Worm (Caenorhabditis elegans): Measurements from ENCODE around the gene mec-12.
A peak's percentile ranks its signal among the peaks of the same experiment; 100 is the strongest.

The mec-12 gene

ce11 chrIII:3127613-3128012 is 11.4 kb downstream of the mec-12 start:
- TF ChIP-seq blmp-1 (tag; optimal IDR thresholded peaks at IDR 0.05) (peak; percentile 24), lsy-2 (tag; optimal IDR thresholded peaks at IDR 0.05) (peak; percentile 13 to 47), mef-2 (tag; optimal IDR thresholded peaks at IDR 0.05) (no peak), ztf-4 (tag; optimal IDR thresholded peaks at IDR 0.05) (no peak), unc-62 (GFP tag; optimal IDR thresholded peaks at IDR 0.05) (no peak), rnt-1 (tag; optimal IDR thresholded peaks at IDR 0.05) (no peak), lin-13 (GFP tag; optimal IDR thresholded peaks at IDR 0.05) (peak; percentile 0), mdl-1 (tag; optimal IDR thresholded peaks at IDR 0.05) (peak in 1 of 2 experiments; percentile 14), tbx-2 (tag; optimal IDR thresholded peaks at IDR 0.05) (no peak), aha-1 (tag; optimal IDR thresholded peaks at IDR 0.05) (no peak), efl-1 (optimal IDR thresholded peaks at IDR 0.05) (peak in 1 of 2 experiments; percentile 46), efl-1 (GFP tag; optimal IDR thresholded peaks at IDR 0.05 in 1 of 2) (no peak), lin-14 (GFP tag; optimal IDR thresholded peaks at IDR 0.05) (peak; percentile 67), dsc-1 (tag; optimal IDR thresholded peaks at IDR 0.05) (no peak), nhr-85 (tag) (no peak), snu-23 (GFP tag; optimal IDR thresholded peaks at IDR 0.05) (peak; percentile 39), elt-3 (tag; optimal IDR thresholded peaks at IDR 0.05) (no peak), zag-1 (tag; optimal IDR thresholded peaks at IDR 0.05) (no peak), F16B12.6 (tag; optimal IDR thresholded peaks at IDR 0.05) (no peak), elt-2 (tag; optimal IDR thresholded peaks at IDR 0.05) (peak; percentile 16), lin-35 (GFP tag; optimal IDR thresholded peaks at IDR 0.05) (peak; percentile 27 to 28), egl-13 (tag; optimal IDR thresholded peaks at IDR 0.05) (no peak), tlp-1 (tag; optimal IDR thresholded peaks at IDR 0.05) (no peak), C16A3.4 (tag; optimal IDR thresholded peaks at IDR 0.05) (no peak), isw-1 (GFP tag; IDR thresholded peaks at IDR 0.05) (no peak), pax-3 (tag; optimal IDR thresholded peaks at IDR 0.05) (no peak), sox-4 (tag; optimal IDR thresholded peaks at IDR 0.05) (no peak), zip-4 (GFP tag; optimal IDR thresholded peaks at IDR 0.05) (no peak), pqm-1 (tag; optimal IDR thresholded peaks at IDR 0.05) (no peak)

ce11 chrIII:3127074-3127596 is 11.9 kb downstream of the mec-12 start, which contains the start of gene nipa-1:
Gene nipa-1 (minus strand): TSS chrIII:3127124.
- TF ChIP-seq ces-1 (GFP tag; optimal IDR thresholded peaks at IDR 0.05): no peak
- TF ChIP-seq mab-9 (GFP tag; IDR thresholded peaks at IDR 0.05): no peak
- TF ChIP-seq tlp-1 (tag; optimal IDR thresholded peaks at IDR 0.05): no peak
- TF ChIP-seq rnt-1 (tag; optimal IDR thresholded peaks at IDR 0.05): no peak
- no peak for TF ChIP-seq hlh-4 (tag; optimal IDR thresholded peaks at IDR 0.05)
- no peak for TF ChIP-seq blmp-1 (tag; optimal IDR thresholded peaks at IDR 0.05)
- no peak for TF ChIP-seq egl-13 (tag; optimal IDR thresholded peaks at IDR 0.05)
- no peak for TF ChIP-seq swsn-7 (tag; optimal IDR thresholded peaks at IDR 0.05)
- no peak for TF ChIP-seq C04F5.9 (tag; optimal IDR thresholded peaks at IDR 0.05)
- TF ChIP-seq efl-3 (GFP tag; optimal IDR thresholded peaks at IDR 0.05): no peak
- TF ChIP-seq sptf-1 (tag; optimal IDR thresholded peaks at IDR 0.05): no peak
- no peak for TF ChIP-seq efl-1 (optimal IDR thresholded peaks at IDR 0.05)
- TF ChIP-seq efl-1 (GFP tag; optimal IDR thresholded peaks at IDR 0.05 in 1 of 2): no peak
- no peak for TF ChIP-seq nhr-19 (GFP tag; conservative IDR thresholded peaks at IDR 0.05)
- no peak for TF ChIP-seq tbx-2 (tag; optimal IDR thresholded peaks at IDR 0.05)
- no peak for TF ChIP-seq ztf-4 (tag; optimal IDR thresholded peaks at IDR 0.05)
- no peak for TF ChIP-seq pax-3 (tag; optimal IDR thresholded peaks at IDR 0.05)
- TF ChIP-seq mef-2 (tag; optimal IDR thresholded peaks at IDR 0.05): no peak
- TF ChIP-seq zag-1 (tag; optimal IDR thresholded peaks at IDR 0.05): no peak
- TF ChIP-seq sup-37 (GFP tag; optimal IDR thresholded peaks at IDR 0.05): no peak
- TF ChIP-seq unc-62 (GFP tag; optimal IDR thresholded peaks at IDR 0.05): no peak

- TF ChIP-seq pqm-1 (tag; optimal IDR thresholded peaks at IDR 0.05) (no peak), nhr-20 (tag; optimal IDR thresholded peaks at IDR 0.05) (no peak), dpl-1 (GFP tag; optimal IDR thresholded peaks at IDR 0.05) (no peak), mab-9 (GFP tag; IDR thresholded peaks at IDR 0.05) (no peak), lsy-2 (tag; optimal IDR thresholded peaks at IDR 0.05) (no peak), fos-1 (tag; optimal IDR thresholded peaks at IDR 0.05) (no peak), nhr-28 (tag; optimal IDR thresholded peaks at IDR 0.05) (no peak), snu-23 (GFP tag; optimal IDR thresholded peaks at IDR 0.05) (no peak), swsn-7 (tag; optimal IDR thresholded peaks at IDR 0.05) (no peak), lin-39 (tag; optimal IDR thresholded peaks at IDR 0.05) (no peak), egl-13 (tag; optimal IDR thresholded peaks at IDR 0.05) (no peak), alr-1 (tag; optimal IDR thresholded peaks at IDR 0.05; ENCODE audit: borderline replicate concordance) (no peak), C04F5.9 (tag; optimal IDR thresholded peaks at IDR 0.05) (no peak), mep-1 (tag; optimal IDR thresholded peaks at IDR 0.05) (no peak), egl-27 (tag; optimal IDR thresholded peaks at IDR 0.05) (no peak)
These were observed 14.7 kb downstream of the mec-12 start for ce11 chrIII:3124209-3124786.

Data from whole organism, L1 larva.